Worm (Caenorhabditis elegans) whole organism, L4 larva: ENCODE data around the gene F31D5.6.

ENCODE experiments used
- F37D6.2 ChIP-seq: sonication (generic microtip); optimal IDR thresholded peaks from 2 replicates; lab custom pipeline; 2016; ENCODE audit warnings: mild to moderate bottlenecking, missing genetic modification characterization, missing compliant biosample characterization
- F44E2.7 ChIP-seq: fragments of 200-800 bp; sonication (Bioruptor generic); IDR thresholded peaks from 2 replicates; pipeline ENCODE4 v2.1.2; 2022; ENCODE audit warnings: missing genetic modification characterization, missing compliant biosample characterization
- R02D3.7 ChIP-seq: fragments of 150-350 bp; sonication (generic microtip); optimal IDR thresholded peaks from 3 replicates; lab custom pipeline; 2014; ENCODE audit warnings: missing biosample characterization, missing genetic modification characterization
- Y5F2A.4 ChIP-seq: fragments of 200-800 bp; sonication (Bioruptor generic); optimal IDR thresholded peaks from 2 replicates; lab custom pipeline; 2018; ENCODE audit warnings: mild to moderate bottlenecking, missing genetic modification characterization, missing compliant biosample characterization
- Y75B8A.6 ChIP-seq: fragments of 200-800 bp; sonication (Bioruptor generic); IDR thresholded peaks from 2 replicates; pipeline ENCODE4 v1.3.6; 2022; ENCODE audit warnings: missing genetic modification reagents, missing genetic modification characterization, missing compliant biosample characterization
- ZK337.2 ChIP-seq: fragments of 200-800 bp; sonication (Bioruptor generic); IDR thresholded peaks from 2 replicates; pipeline ENCODE4 v1.3.6; 2022; ENCODE audit warnings: missing genetic modification reagents, missing genetic modification characterization, missing compliant biosample characterization
- ZK546.5 ChIP-seq, 2 experiments: sonication (generic microtip); optimal IDR thresholded peaks; 2 replicates each; lab custom pipeline; 2017; ENCODE audit warnings: missing biosample characterization in 2 of 2, missing genetic modification characterization in 2 of 2
- aha-1 ChIP-seq: fragments of 150-350 bp; peaks from one replicate; lab custom pipeline; 2014; ENCODE audit warnings: missing biosample characterization, missing genetic modification characterization
- ama-1 ChIP-seq: fragments of 150-350 bp; optimal IDR thresholded peaks from 2 replicates; lab custom pipeline; 2014; ENCODE audit warnings: inconsistent platforms, mixed read lengths
- arid-1 ChIP-seq: fragments of 200-800 bp; sonication (Bioruptor generic); conservative IDR thresholded peaks from 2 replicates; pipeline ENCODE4 v1.3.6; 2022; ENCODE audit warnings: missing genetic modification reagents, missing genetic modification characterization, missing compliant biosample characterization
- ceh-20 ChIP-seq: fragments of 200-800 bp; sonication (Bioruptor generic); IDR thresholded peaks from 2 replicates; pipeline ENCODE4 v1.3.6; 2022; ENCODE audit warnings: missing genetic modification reagents, missing genetic modification characterization, missing compliant biosample characterization
- ceh-28 ChIP-seq: fragments of 150-350 bp; optimal IDR thresholded peaks from 2 replicates; lab custom pipeline; 2014; ENCODE audit warnings: missing biosample characterization, missing genetic modification reagents, missing genetic modification characterization
- ceh-62 ChIP-seq: sonication (generic microtip); optimal IDR thresholded peaks from 2 replicates; lab custom pipeline; 2017; ENCODE audit warnings: missing biosample characterization, missing genetic modification characterization
- ctbp-1 ChIP-seq: fragments of 200-800 bp; sonication (Bioruptor generic); IDR thresholded peaks from 2 replicates; pipeline ENCODE4 v1.3.6; 2022; ENCODE audit warnings: missing genetic modification reagents, missing genetic modification characterization, missing compliant biosample characterization
- daf-16 ChIP-seq, 3 experiments: sonication (generic microtip); optimal IDR thresholded peaks; 2 replicates each; lab custom pipeline; 2016 to 2017; ENCODE audit warnings: missing genetic modification characterization in 3 of 3, missing genetic modification reagents in 3 of 3, mild to moderate bottlenecking in 2 of 3, missing compliant biosample characterization in 2 of 3, missing biosample characterization in 1 of 3, moderate library complexity in 1 of 3
- dmd-8 ChIP-seq: fragments of 200-800 bp; sonication (Bioruptor generic); IDR thresholded peaks from 2 replicates; pipeline ENCODE4 v1.3.6; 2022; ENCODE audit warnings: missing genetic modification characterization, missing compliant biosample characterization
- dpl-1 ChIP-seq: fragments of 150-350 bp; optimal IDR thresholded peaks from 2 replicates; lab custom pipeline; 2014; ENCODE audit warnings: missing biosample characterization, missing genetic modification reagents, missing genetic modification characterization
- duxl-1 ChIP-seq: sonication (generic microtip); optimal IDR thresholded peaks from 2 replicates; lab custom pipeline; 2016; ENCODE audit warnings: mild to moderate bottlenecking, missing genetic modification characterization, moderate library complexity, missing compliant biosample characterization; ENCODE audit not compliant: poor library complexity
- dve-1 ChIP-seq: sonication (generic microtip); optimal IDR thresholded peaks from 2 replicates; lab custom pipeline; 2017; ENCODE audit warnings: antibody characterized with exemption, mild to moderate bottlenecking, missing genetic modification characterization, missing compliant biosample characterization; ENCODE audit not compliant: insufficient read depth
- egl-43 ChIP-seq: fragments of 200-800 bp; sonication (Bioruptor generic); IDR thresholded peaks from 2 replicates; pipeline ENCODE4 v1.3.6; 2022; ENCODE audit warnings: missing genetic modification reagents, missing genetic modification characterization, missing compliant biosample characterization
- fos-1 ChIP-seq: fragments of 150-350 bp; optimal IDR thresholded peaks from 2 replicates; lab custom pipeline; 2014; ENCODE audit warnings: missing biosample characterization, missing genetic modification characterization
- gei-8 ChIP-seq: fragments of 200-800 bp; sonication (Bioruptor generic); optimal IDR thresholded peaks from 2 replicates; lab custom pipeline; 2018; ENCODE audit warnings: mild to moderate bottlenecking, missing genetic modification characterization, missing compliant biosample characterization
- hlh-30 ChIP-seq: sonication (generic microtip); optimal IDR thresholded peaks from 2 replicates; lab custom pipeline; 2017; ENCODE audit warnings: antibody characterized with exemption, mild to moderate bottlenecking, missing genetic modification characterization, missing compliant biosample characterization; ENCODE audit not compliant: insufficient read depth
- hmg-1.1 ChIP-seq: fragments of 200-800 bp; sonication (Bioruptor generic); IDR thresholded peaks from 2 replicates; pipeline ENCODE4 v1.3.6; 2022; ENCODE audit warnings: missing genetic modification reagents, missing genetic modification characterization, missing compliant biosample characterization
- lim-7 ChIP-seq: fragments of 200-800 bp; sonication (Bioruptor generic); IDR thresholded peaks from 2 replicates; pipeline ENCODE4 v1.3.6; 2022; ENCODE audit warnings: missing genetic modification characterization, missing compliant biosample characterization
- lin-15B ChIP-seq: fragments of 150-350 bp; sonication (generic microtip); optimal IDR thresholded peaks from 3 replicates; lab custom pipeline; 2014; ENCODE audit warnings: missing biosample characterization, missing genetic modification characterization
- lin-29 ChIP-seq: fragments of 200-800 bp; sonication (Bioruptor generic); IDR thresholded peaks from 2 replicates; pipeline ENCODE4 v1.3.6; 2022; ENCODE audit warnings: missing genetic modification reagents, missing genetic modification characterization, missing compliant biosample characterization
- lsy-2 ChIP-seq, 2 experiments: fragments of 150-350 bp in 1 of 2; sonication (generic microtip) in 1 of 2; optimal IDR thresholded peaks; 2 replicates each; lab custom pipeline; 2014 to 2017; ENCODE audit warnings: missing biosample characterization in 2 of 2, missing genetic modification characterization in 2 of 2
- madf-9 ChIP-seq: fragments of 200-800 bp; sonication (Bioruptor generic); conservative IDR thresholded peaks from 2 replicates; pipeline ENCODE4 v1.3.6; 2022; ENCODE audit warnings: missing genetic modification reagents, missing genetic modification characterization, missing compliant biosample characterization
- mep-1 ChIP-seq: fragments of 150-350 bp; sonication (generic microtip); optimal IDR thresholded peaks from 3 replicates; lab custom pipeline; 2014; ENCODE audit warnings: missing biosample characterization, missing genetic modification characterization
- nhr-10 ChIP-seq: fragments of 150-350 bp; optimal IDR thresholded peaks from 2 replicates; lab custom pipeline; 2014; ENCODE audit warnings: missing biosample characterization, missing genetic modification characterization
- nhr-111 ChIP-seq: fragments of 200-800 bp; sonication (Bioruptor generic); optimal IDR thresholded peaks from 2 replicates; lab custom pipeline; 2018; ENCODE audit warnings: mild to moderate bottlenecking, missing genetic modification characterization, missing compliant biosample characterization
- nhr-42 ChIP-seq: fragments of 200-800 bp; sonication (Bioruptor generic); IDR thresholded peaks from 2 replicates; pipeline ENCODE4 v1.3.6; 2022; ENCODE audit warnings: missing genetic modification characterization, missing compliant biosample characterization
- nhr-6 ChIP-seq: fragments of 150-350 bp; optimal IDR thresholded peaks from 2 replicates; lab custom pipeline; 2014; ENCODE audit warnings: missing biosample characterization, missing genetic modification characterization
- nhr-76 ChIP-seq: fragments of 150-350 bp; optimal IDR thresholded peaks from 2 replicates; lab custom pipeline; 2014; ENCODE audit warnings: missing biosample characterization, missing genetic modification characterization
- pqm-1 ChIP-seq: sonication (generic microtip); optimal IDR thresholded peaks from 2 replicates; lab custom pipeline; 2017; ENCODE audit warnings: missing biosample characterization, missing genetic modification characterization
- rbr-2 ChIP-seq: sonication (generic microtip); optimal IDR thresholded peaks from 2 replicates; lab custom pipeline; 2016; ENCODE audit warnings: missing genotype, missing genetic modification characterization, missing compliant biosample characterization
- saeg-2 ChIP-seq: fragments of 200-800 bp; sonication (Bioruptor generic); IDR thresholded peaks from 2 replicates; pipeline ENCODE4 v1.3.6; 2022; ENCODE audit warnings: missing genetic modification reagents, missing genetic modification characterization, missing compliant biosample characterization
- sdz-12 ChIP-seq: fragments of 200-800 bp; sonication (Bioruptor generic); optimal IDR thresholded peaks from 2 replicates; lab custom pipeline; 2018; ENCODE audit warnings: mild to moderate bottlenecking, missing genetic modification characterization, missing compliant biosample characterization
- skn-1 ChIP-seq: fragments of 150-350 bp; optimal IDR thresholded peaks from 2 replicates; lab custom pipeline; 2014; ENCODE audit warnings: missing biosample characterization, missing genetic modification characterization
- snpc-1.2 ChIP-seq: fragments of 200-800 bp; sonication (Bioruptor generic); IDR thresholded peaks from 2 replicates; pipeline ENCODE4 v1.3.6; 2022; ENCODE audit warnings: missing genetic modification reagents, missing genetic modification characterization, missing compliant biosample characterization
- snpc-4 ChIP-seq: fragments of 150-350 bp; optimal IDR thresholded peaks from 2 replicates; lab custom pipeline; 2014; ENCODE audit warnings: missing biosample characterization, missing genetic modification characterization
- zfp-3 ChIP-seq: fragments of 200-800 bp; sonication (Bioruptor generic); conservative IDR thresholded peaks from 2 replicates; pipeline ENCODE4 v1.3.6; 2022; ENCODE audit warnings: missing genetic modification reagents, missing genetic modification characterization, missing compliant biosample characterization

F31D5.6 gene

DNA sequence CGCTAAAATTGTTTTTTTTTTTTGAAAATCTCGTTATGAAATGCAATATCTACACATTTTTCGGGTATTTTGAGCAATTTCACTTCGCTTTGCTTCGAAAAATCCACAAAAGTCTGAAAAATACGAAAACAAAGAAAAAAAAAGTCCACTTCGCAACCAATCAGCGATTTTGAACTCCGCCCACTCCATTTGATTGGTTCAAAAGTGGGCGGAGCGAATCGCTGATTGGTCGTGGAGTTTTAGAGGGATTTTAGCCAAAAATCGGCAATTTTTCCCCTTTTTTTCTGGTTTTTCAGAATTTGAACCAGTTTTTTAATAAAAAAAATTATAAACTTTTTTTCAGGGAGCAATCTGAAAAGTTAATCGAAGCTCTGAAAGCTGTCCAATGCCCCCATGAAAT is 29.5 kb downstream of the F31D5.6 start:
- TF ChIP-seq duxl-1 (tag; lab: Kevin White, UChicago) (no peak), pqm-1 (tag; lab: Kevin White, UChicago) (no peak), aha-1 (no peak), arid-1 (GFP tag; lab: Robert Waterston, UW) (no peak), nhr-111 (GFP tag; lab: Kevin White, UChicago) (no peak), zfp-3 (GFP tag; lab: Robert Waterston, UW) (no peak), lim-7 (GFP tag; lab: Robert Waterston, UW) (no peak), ctbp-1 (no peak), madf-9 (no peak), Y75B8A.6 (GFP tag; lab: Robert Waterston, UW) (no peak), ceh-28 (tag; lab: Kevin White, UChicago) (no peak), dve-1 (no peak), egl-43 (GFP tag; lab: Robert Waterston, UW) (no peak), hmg-1.1 (GFP tag; lab: Robert Waterston, UW) (no peak), sdz-12 (GFP tag; lab: Kevin White, UChicago) (no peak), saeg-2 (GFP tag; lab: Robert Waterston, UW) (no peak), nhr-76 (tag; lab: Kevin White, UChicago) (no peak), mep-1 (tag; lab: Kevin White, UChicago) (no peak), skn-1 (tag; lab: Kevin White, UChicago) (no peak)

DNA sequence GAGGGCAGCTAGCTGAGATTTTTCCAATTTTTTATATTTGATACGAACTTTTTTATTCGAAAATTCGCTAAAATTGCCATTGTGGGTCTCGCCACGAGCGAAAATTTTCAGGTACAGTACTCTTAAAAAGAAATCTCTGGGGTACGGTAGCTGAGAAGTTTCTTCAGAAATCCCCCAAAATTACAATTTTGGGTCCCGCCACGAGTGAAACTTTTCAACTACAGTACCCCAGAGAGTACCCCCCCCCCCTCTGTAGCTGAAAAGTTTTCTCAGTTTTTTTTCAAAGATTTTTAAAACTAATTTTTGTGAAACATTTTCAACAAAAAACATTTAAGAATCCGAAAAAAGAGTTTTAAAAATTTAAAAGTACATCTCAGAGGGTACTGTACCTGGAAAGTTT is 35.5 kb downstream of the F31D5.6 start:
- TF ChIP-seq F37D6.2: no peak
- no peak for TF ChIP-seq fos-1 (tag; lab: Kevin White, UChicago)
- TF ChIP-seq lin-29 (GFP tag; lab: Robert Waterston, UW): no peak
- no peak for TF ChIP-seq aha-1
- no peak for TF ChIP-seq skn-1 (tag; lab: Kevin White, UChicago)
- no peak for TF ChIP-seq R02D3.7 (tag; lab: Kevin White, UChicago)
- TF ChIP-seq snpc-4 (tag; lab: Kevin White, UChicago): no peak
- no peak for TF ChIP-seq F44E2.7 (GFP tag; lab: Robert Waterston, UW)
- no peak for TF ChIP-seq Y75B8A.6 (GFP tag; lab: Robert Waterston, UW)
- no peak for TF ChIP-seq ama-1 (lab: Kevin White, UChicago)
- TF ChIP-seq ceh-62 (tag; lab: Kevin White, UChicago): no peak
- TF ChIP-seq gei-8 (GFP tag; lab: Kevin White, UChicago): no peak
- no peak for TF ChIP-seq nhr-6
- TF ChIP-seq ZK337.2 (GFP tag; lab: Robert Waterston, UW): no peak
- TF ChIP-seq zfp-3 (GFP tag; lab: Robert Waterston, UW): no peak
- no peak for TF ChIP-seq dmd-8 (GFP tag; lab: Robert Waterston, UW)
- TF ChIP-seq nhr-10 (tag; lab: Kevin White, UChicago): no peak
- no peak for TF ChIP-seq sdz-12 (GFP tag; lab: Kevin White, UChicago)
- no peak for TF ChIP-seq ceh-20 (GFP tag; lab: Robert Waterston, UW)
- TF ChIP-seq lsy-2 (tag; optimal IDR thresholded peaks at IDR 0.05; lab: Kevin White, UChicago): no peak

DNA sequence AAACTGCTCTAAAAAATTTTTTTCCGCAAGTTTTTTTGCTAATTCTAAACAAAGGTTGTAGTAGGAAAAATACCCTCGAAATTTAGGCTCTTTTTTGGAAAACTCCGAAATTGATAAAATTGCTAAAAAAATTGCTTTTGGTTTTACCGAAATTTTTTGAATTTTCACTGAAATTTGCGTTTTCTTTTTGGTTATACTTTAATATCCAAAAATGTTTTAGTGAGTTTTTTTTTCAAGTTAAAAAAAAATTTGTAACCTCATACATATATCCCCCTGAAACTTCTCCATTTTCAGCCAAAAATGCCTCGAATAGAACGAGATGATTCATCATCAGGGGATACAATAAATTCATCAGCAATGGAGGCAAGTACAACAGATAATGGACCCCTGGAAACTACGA is 37.4 kb downstream of the F31D5.6 start, which contains the start of gene gpa-11:
Gene gpa-11 (plus strand): TSS at position 301 of the 400 bp plus-strand sequence.
- TF ChIP-seq snpc-1.2 (GFP tag; lab: Robert Waterston, UW): no peak
- TF ChIP-seq F37D6.2: no peak
- no peak for TF ChIP-seq egl-43 (GFP tag; lab: Robert Waterston, UW)
- no peak for TF ChIP-seq daf-16 (GFP tag; optimal IDR thresholded peaks at IDR 0.05; lab: Kevin White, UChicago)
- TF ChIP-seq daf-16 (tag; optimal IDR thresholded peaks at IDR 0.05; lab: Kevin White, UChicago): no peak
- no peak for TF ChIP-seq dmd-8 (GFP tag; lab: Robert Waterston, UW)
- TF ChIP-seq nhr-10 (tag; lab: Kevin White, UChicago): no peak
- no peak for TF ChIP-seq lim-7 (GFP tag; lab: Robert Waterston, UW)
- TF ChIP-seq lin-15B: no peak
- TF ChIP-seq dve-1: no peak
- no peak for TF ChIP-seq hmg-1.1 (GFP tag; lab: Robert Waterston, UW)
- no peak for TF ChIP-seq aha-1
- TF ChIP-seq rbr-2 (tag; lab: Kevin White, UChicago): no peak
- no peak for TF ChIP-seq nhr-42
- TF ChIP-seq Y5F2A.4 (GFP tag; lab: Kevin White, UChicago): no peak
- TF ChIP-seq ZK546.5 (tag; optimal IDR thresholded peaks at IDR 0.05; lab: Kevin White, UChicago): no peak
- TF ChIP-seq dpl-1 (GFP tag; lab: Kevin White, UChicago): no peak
- no peak for TF ChIP-seq hlh-30
